Worm (Caenorhabditis elegans) whole organism, young adult: ENCODE measurements around the gene E02C12.10.
A peak's percentile ranks its signal among the peaks of the same experiment; 100 is the strongest.

Experiments
- B0336.3 ChIP-seq: fragments of 200-800 bp; sonication (Bioruptor generic); IDR thresholded peaks from 2 replicates; pipeline ENCODE4 v1.3.6; 2022; ENCODE audit warnings: missing genetic modification characterization, missing compliant biosample characterization
- F49E8.2 ChIP-seq: sonication (generic microtip); optimal IDR thresholded peaks from 3 replicates; lab custom pipeline; 2017; ENCODE audit warnings: missing genetic modification characterization, mild to moderate bottlenecking, missing compliant biosample characterization, antibody characterized with exemption, moderate library complexity; ENCODE audit not compliant: insufficient read depth
- T26A5.8 ChIP-seq: sonication (generic microtip); optimal IDR thresholded peaks from 2 replicates; lab custom pipeline; 2016; ENCODE audit warnings: missing genetic modification characterization, missing compliant biosample characterization
- Y56A3A.18 ChIP-seq: fragments of 200-800 bp; sonication (Bioruptor generic); IDR thresholded peaks from 2 replicates; pipeline ENCODE4 v1.3.6; 2022; ENCODE audit warnings: missing genetic modification reagents, missing genetic modification characterization, missing compliant biosample characterization
- Y95B8A.8 ChIP-seq: fragments of 200-800 bp; sonication (Bioruptor generic); IDR thresholded peaks from 2 replicates; pipeline ENCODE4 v1.3.6; 2022; ENCODE audit warnings: missing genetic modification reagents, missing genetic modification characterization, missing compliant biosample characterization
- atf-7 ChIP-seq: sonication (generic microtip); optimal IDR thresholded peaks from 2 replicates; lab custom pipeline; 2017; ENCODE audit warnings: mild to moderate bottlenecking, missing genetic modification characterization, missing compliant biosample characterization
- attf-3 ChIP-seq: fragments of 200-800 bp; sonication (Bioruptor generic); conservative IDR thresholded peaks from 2 replicates; pipeline ENCODE4 v1.3.6; 2022; ENCODE audit warnings: missing genetic modification reagents, missing genetic modification characterization, missing compliant biosample characterization
- bed-1 ChIP-seq: fragments of 200-800 bp; sonication (Bioruptor generic); IDR thresholded peaks from 2 replicates; pipeline ENCODE4 v1.3.6; 2022; ENCODE audit warnings: missing genetic modification reagents, missing genetic modification characterization, missing compliant biosample characterization
- bed-2 ChIP-seq: fragments of 200-800 bp; sonication (Bioruptor generic); IDR thresholded peaks from 2 replicates; pipeline ENCODE4 v1.3.6; 2022; ENCODE audit warnings: missing genetic modification reagents, missing genetic modification characterization, missing compliant biosample characterization
- cebp-1 ChIP-seq, 2 experiments: fragments of 200-800 bp in 1 of 2; sonication (Bioruptor generic) in 1 of 2; sonication (generic microtip) in 1 of 2; IDR thresholded peaks in 1 of 2; optimal IDR thresholded peaks in 1 of 2; 2 replicates each; pipeline versions ENCODE4 v1.3.6 to Lab custom; 2017 to 2022; ENCODE audit warnings: missing compliant biosample characterization in 2 of 2, missing genetic modification characterization in 2 of 2, mild to moderate bottlenecking in 1 of 2, missing genetic modification reagents in 1 of 2, moderate library complexity in 1 of 2
- ceh-100 ChIP-seq: fragments of 200-800 bp; sonication (Bioruptor generic); IDR thresholded peaks from 2 replicates; pipeline ENCODE4 v1.3.6; 2022; ENCODE audit warnings: missing genetic modification reagents, missing genetic modification characterization, missing compliant biosample characterization
- chd-7 ChIP-seq: sonication (generic microtip); optimal IDR thresholded peaks from 2 replicates; lab custom pipeline; 2016; ENCODE audit warnings: mild to moderate bottlenecking, missing genetic modification characterization, moderate library complexity, missing compliant biosample characterization
- dox-1 ChIP-seq: fragments of 200-800 bp; sonication (Bioruptor generic); IDR thresholded peaks from 2 replicates; pipeline ENCODE4 v1.3.6; 2022; ENCODE audit warnings: missing genetic modification reagents, missing genetic modification characterization, missing compliant biosample characterization
- dpff-1 ChIP-seq: sonication (generic microtip); optimal IDR thresholded peaks from 2 replicates; lab custom pipeline; 2017; ENCODE audit warnings: mild to moderate bottlenecking, missing genetic modification characterization, missing compliant biosample characterization
- dpl-1 ChIP-seq: fragments of 150-350 bp; optimal IDR thresholded peaks from 2 replicates; lab custom pipeline; 2014; ENCODE audit warnings: missing biosample characterization, missing genetic modification reagents, missing genetic modification characterization
- efl-1 ChIP-seq: fragments of 150-350 bp; optimal IDR thresholded peaks from 2 replicates; lab custom pipeline; 2014; ENCODE audit warnings: missing biosample characterization, missing genetic modification reagents, missing genetic modification characterization
- egl-44 ChIP-seq: fragments of 200-800 bp; sonication (Bioruptor generic); IDR thresholded peaks from 2 replicates; pipeline ENCODE4 v1.3.6; 2022; ENCODE audit warnings: missing genetic modification reagents, missing genetic modification characterization, missing compliant biosample characterization
- ets-4 ChIP-seq: fragments of 200-800 bp; sonication (Bioruptor generic); optimal IDR thresholded peaks from 2 replicates; lab custom pipeline; 2018; ENCODE audit warnings: mild to moderate bottlenecking, missing genetic modification characterization, missing compliant biosample characterization
- hlh-12 ChIP-seq: sonication (generic microtip); optimal IDR thresholded peaks from 2 replicates; lab custom pipeline; 2016; ENCODE audit warnings: missing genetic modification characterization, missing compliant biosample characterization
- hmg-20 ChIP-seq: fragments of 200-800 bp; sonication (Bioruptor generic); IDR thresholded peaks from 2 replicates; pipeline ENCODE4 v1.3.6; 2022; ENCODE audit warnings: missing genetic modification reagents, missing genetic modification characterization, missing compliant biosample characterization
- hrde-1 ChIP-seq: sonication (generic microtip); optimal IDR thresholded peaks from 2 replicates; lab custom pipeline; 2016; ENCODE audit warnings: missing genetic modification characterization, mild to moderate bottlenecking, missing compliant biosample characterization, moderate library complexity, missing genotype, missing genetic modification reagents, borderline replicate concordance
- hsf-1 ChIP-seq: fragments of 200-800 bp; sonication (Bioruptor generic); IDR thresholded peaks from 2 replicates; pipeline ENCODE4 v1.3.6; 2022; ENCODE audit warnings: missing genetic modification reagents, missing genetic modification characterization, missing compliant biosample characterization
- lin-26 ChIP-seq: fragments of 200-800 bp; sonication (Bioruptor generic); IDR thresholded peaks from 2 replicates; pipeline ENCODE4 v1.3.6; 2022; ENCODE audit warnings: missing genetic modification reagents, missing genetic modification characterization, missing compliant biosample characterization
- lin-40 ChIP-seq: sonication (generic microtip); optimal IDR thresholded peaks from 2 replicates; lab custom pipeline; 2016; ENCODE audit warnings: missing genetic modification characterization, mild to moderate bottlenecking, missing compliant biosample characterization, missing genotype, missing genetic modification reagents
- lir-1 ChIP-seq: fragments of 200-800 bp; sonication (Bioruptor generic); conservative IDR thresholded peaks from 2 replicates; pipeline ENCODE4 v1.3.6; 2022; ENCODE audit warnings: missing genetic modification reagents, missing genetic modification characterization, missing compliant biosample characterization
- mel-28 ChIP-seq: sonication (generic microtip); optimal IDR thresholded peaks from 2 replicates; lab custom pipeline; 2016; ENCODE audit warnings: borderline replicate concordance, mild to moderate bottlenecking, missing genetic modification characterization, missing compliant biosample characterization
- nfya-2 ChIP-seq: fragments of 200-800 bp; sonication (Bioruptor generic); IDR thresholded peaks from 2 replicates; pipeline ENCODE4 v1.3.6; 2022; ENCODE audit warnings: missing genetic modification reagents, missing genetic modification characterization, missing compliant biosample characterization
- nhr-179 ChIP-seq: sonication (generic microtip); optimal IDR thresholded peaks from 2 replicates; lab custom pipeline; 2016; ENCODE audit warnings: mild to moderate bottlenecking, missing genetic modification characterization, missing compliant biosample characterization
- nhr-80 ChIP-seq: sonication (generic microtip); optimal IDR thresholded peaks from 2 replicates; lab custom pipeline; 2016; ENCODE audit warnings: missing genetic modification characterization, missing compliant biosample characterization
- nhr-90 ChIP-seq: sonication (generic microtip); optimal IDR thresholded peaks from 2 replicates; lab custom pipeline; 2016; ENCODE audit warnings: missing genotype, mild to moderate bottlenecking, missing genetic modification characterization, missing compliant biosample characterization
- rcor-1 ChIP-seq: fragments of 200-800 bp; sonication (Bioruptor generic); IDR thresholded peaks from 2 replicates; pipeline ENCODE4 v1.3.6; 2022; ENCODE audit warnings: missing genetic modification reagents, missing genetic modification characterization, missing compliant biosample characterization
- rec-8 ChIP-seq, 2 experiments: sonication (generic microtip); optimal IDR thresholded peaks; 2 replicates each; lab custom pipeline; 2016; ENCODE audit warnings: mild to moderate bottlenecking in 2 of 2, missing genetic modification characterization in 2 of 2, missing genetic modification reagents in 2 of 2, missing genotype in 2 of 2, missing biosample characterization in 1 of 2, missing compliant biosample characterization in 1 of 2, moderate library complexity in 1 of 2
- snpc-1.1 ChIP-seq: sonication (generic microtip); optimal IDR thresholded peaks from 2 replicates; lab custom pipeline; 2017; ENCODE audit warnings: missing genetic modification characterization, mild to moderate bottlenecking, missing compliant biosample characterization, antibody characterized with exemption, moderate library complexity, missing genotype, missing genetic modification reagents; ENCODE audit not compliant: insufficient read depth
- snpc-4 ChIP-seq, 5 experiments: fragments of 150-350 bp in 1 of 5; sonication (generic microtip) in 4 of 5; optimal IDR thresholded peaks; 2 replicates each; lab custom pipeline; 2014 to 2018; ENCODE audit warnings: missing genetic modification characterization in 5 of 5, missing biosample characterization in 3 of 5, antibody characterized with exemption in 2 of 5, mild to moderate bottlenecking in 2 of 5, missing compliant biosample characterization in 2 of 5, missing genotype in 2 of 5, moderate library complexity in 2 of 5, missing genetic modification reagents in 1 of 5
- tbx-9 ChIP-seq: sonication (generic microtip); optimal IDR thresholded peaks from 2 replicates; lab custom pipeline; 2016; ENCODE audit warnings: borderline replicate concordance, missing genetic modification characterization, inconsistent platforms, missing compliant biosample characterization
- tlf-1 ChIP-seq: fragments of 200-800 bp; sonication (Bioruptor generic); optimal IDR thresholded peaks from 2 replicates; lab custom pipeline; 2018; ENCODE audit warnings: mild to moderate bottlenecking, missing genetic modification characterization, missing compliant biosample characterization
- unc-62 ChIP-seq: fragments of 150-350 bp; optimal IDR thresholded peaks from 2 replicates; lab custom pipeline; 2014; ENCODE audit warnings: missing biosample characterization, missing genetic modification reagents, missing genetic modification characterization
- zfh-2 ChIP-seq: fragments of 200-800 bp; sonication (Bioruptor generic); conservative IDR thresholded peaks from 2 replicates; pipeline ENCODE4 v1.3.6; 2022; ENCODE audit warnings: missing genetic modification reagents, missing genetic modification characterization, missing compliant biosample characterization
- ztf-25 ChIP-seq: fragments of 200-800 bp; sonication (Bioruptor generic); IDR thresholded peaks from 2 replicates; pipeline ENCODE4 v1.3.6; 2022; ENCODE audit warnings: missing genetic modification reagents, missing genetic modification characterization, missing compliant biosample characterization
- ztf-6 ChIP-seq: fragments of 200-800 bp; sonication (Bioruptor generic); IDR thresholded peaks from 2 replicates; pipeline ENCODE4 v1.3.6; 2022; ENCODE audit warnings: missing genetic modification reagents, missing genetic modification characterization, missing compliant biosample characterization

Gene E02C12.10

ce11 chrV:9336462-9336861 lies 41.7 kb downstream of the E02C12.10 start, which contains the start of gene coq-6:
Gene coq-6 (plus strand): TSS chrV:9336762.
- TF ChIP-seq nhr-90 (tag; lab: Kevin White, UChicago) (no peak), cebp-1 (GFP tag; IDR thresholded peaks at IDR 0.05; lab: Robert Waterston, UW) (no peak), cebp-1 (tag; optimal IDR thresholded peaks at IDR 0.05; lab: Kevin White, UChicago) (peak; percentile 1), tbx-9 (tag; lab: Kevin White, UChicago) (no peak), dox-1 (GFP tag; lab: Robert Waterston, UW) (no peak)

ce11 chrV:9334216-9334615 lies 44.0 kb downstream of the E02C12.10 start, which contains the start of gene ucp-4:
Gene ucp-4 (plus strand): TSS chrV:9334298.
- TF ChIP-seq hsf-1 (GFP tag; lab: Robert Waterston, UW) = no peak
- no peak for TF ChIP-seq tlf-1 (GFP tag; lab: Kevin White, UChicago)
- no peak for TF ChIP-seq bed-1 (GFP tag; lab: Robert Waterston, UW)
- TF ChIP-seq efl-1 (GFP tag; lab: Kevin White, UChicago) = no peak
- TF ChIP-seq dox-1 (GFP tag; lab: Robert Waterston, UW) = no peak
- TF ChIP-seq mel-28 = no peak
- TF ChIP-seq egl-44 (GFP tag; lab: Robert Waterston, UW) = peak; percentile 30; the same call in 1 of the 2 replicates
- no peak for TF ChIP-seq lir-1 (GFP tag; lab: Robert Waterston, UW)
- peak; percentile 76 for TF ChIP-seq attf-3
- no peak for TF ChIP-seq dpff-1 (tag; lab: Kevin White, UChicago)
- TF ChIP-seq rec-8 (tag; optimal IDR thresholded peaks at IDR 0.05; lab: Kevin White, UChicago) = no peak
- TF ChIP-seq unc-62 = peak; percentile 75
- TF ChIP-seq nfya-2 (GFP tag; lab: Robert Waterston, UW) = no peak
- peak; percentile 72 for TF ChIP-seq nhr-80 (tag; lab: Kevin White, UChicago)
- TF ChIP-seq ets-4 (GFP tag; lab: Kevin White, UChicago) = no peak
- TF ChIP-seq atf-7 = peak; percentile 4
- TF ChIP-seq zfh-2 (GFP tag; lab: Robert Waterston, UW) = no peak
- no peak for TF ChIP-seq ceh-100 (GFP tag; lab: Robert Waterston, UW)
- TF ChIP-seq nhr-179 (tag; lab: Kevin White, UChicago) = no peak
- TF ChIP-seq rcor-1 (GFP tag; lab: Robert Waterston, UW) = no peak
- no peak for TF ChIP-seq snpc-4 (GFP tag; optimal IDR thresholded peaks at IDR 0.05; lab: Kevin White, UChicago)
- peak in 1 of 4 experiments; percentile 33 for TF ChIP-seq snpc-4 (tag; optimal IDR thresholded peaks at IDR 0.05; lab: Kevin White, UChicago)
- TF ChIP-seq bed-2 (GFP tag; lab: Robert Waterston, UW) = no peak

ce11 chrV:9333316-9334048 lies 44.7 kb downstream of the E02C12.10 start, which contains the start of gene acl-14:
Gene acl-14 (minus strand): TSS chrV:9333631.
- TF ChIP-seq ztf-6 (no peak), cebp-1 (GFP tag; IDR thresholded peaks at IDR 0.05; lab: Robert Waterston, UW) (peak; percentile 96), cebp-1 (tag; optimal IDR thresholded peaks at IDR 0.05; lab: Kevin White, UChicago) (peak; percentile 97), lin-26 (GFP tag; lab: Robert Waterston, UW) (0 out of 2 replicates have a peak, but pooled peaks have one; percentile 15), hmg-20 (GFP tag; lab: Robert Waterston, UW) (no peak), Y56A3A.18 (GFP tag; lab: Robert Waterston, UW) (no peak)

- TF ChIP-seq snpc-1.1 (tag; lab: Kevin White, UChicago) = no peak
- no peak for TF ChIP-seq hrde-1 (tag; lab: Kevin White, UChicago)
- TF ChIP-seq F49E8.2 = no peak
- TF ChIP-seq B0336.3 (GFP tag; lab: Robert Waterston, UW) = no peak
- no peak for TF ChIP-seq Y95B8A.8
- TF ChIP-seq T26A5.8 (tag; lab: Kevin White, UChicago) = no peak
- no peak for TF ChIP-seq hlh-12 (tag; lab: Kevin White, UChicago)
- no peak for TF ChIP-seq lin-40 (tag; lab: Kevin White, UChicago)
- no peak for TF ChIP-seq chd-7 (tag; lab: Kevin White, UChicago)
- TF ChIP-seq ztf-25 = no peak
- TF ChIP-seq dpl-1 = no peak
- TF ChIP-seq unc-62 = no peak
Observed at ce11 chrV:9332611-9333315, 45.4 kb downstream of the E02C12.10 start.
